Fruit fly (Drosophila melanogaster): ENCODE measurements around the gene lili.

lili gene

dm6 chr3R:24807321-24807720, 6.5 kb downstream of the lili start, which contains the start of gene CG6980:
TSS of gene CG6980 (plus strand) at chr3R:24807621.
- no peak for TF ChIP-seq h (optimal IDR thresholded peaks at IDR 0.05)
- no peak for TF ChIP-seq psq (optimal IDR thresholded peaks at IDR 0.05)
- no peak for TF ChIP-seq Sin3A (optimal IDR thresholded peaks at IDR 0.05)
- TF ChIP-seq ttk (optimal IDR thresholded peaks at IDR 0.05), result no peak
- TF ChIP-seq insv (optimal IDR thresholded peaks at IDR 0.05), result no peak
- no peak for TF ChIP-seq Myc (optimal IDR thresholded peaks at IDR 0.05)

DNA sequence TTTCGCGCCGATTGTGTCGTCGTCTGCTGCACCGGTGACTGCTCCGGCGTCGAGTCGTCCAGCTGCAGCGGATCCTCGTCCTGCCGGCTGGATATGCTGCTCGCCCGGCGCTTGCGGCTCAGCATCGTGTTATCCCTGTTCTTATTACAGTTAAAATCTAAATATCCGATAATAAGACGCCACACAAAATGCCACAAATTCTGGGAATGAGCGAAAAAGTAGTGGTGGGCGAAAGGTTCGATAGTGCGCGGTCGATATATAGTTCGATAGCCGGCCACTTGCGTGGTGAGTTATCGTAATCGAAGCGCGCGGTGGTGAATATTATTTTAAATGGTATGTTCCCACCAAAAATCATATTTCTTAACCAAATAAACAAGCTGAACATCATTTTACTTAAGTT, 8.8 kb downstream of the lili start, which contains the start of gene polybromo:
Gene polybromo, minus strand, starts transcription at position 212 of the 400 bp plus-strand sequence.
- TF ChIP-seq h (optimal IDR thresholded peaks at IDR 0.05), result no peak
- no peak for TF ChIP-seq Sin3A (optimal IDR thresholded peaks at IDR 0.05)
- TF ChIP-seq Myc (optimal IDR thresholded peaks at IDR 0.05), result no peak
- no peak for TF ChIP-seq psq (optimal IDR thresholded peaks at IDR 0.05)
- no peak for TF ChIP-seq insv (optimal IDR thresholded peaks at IDR 0.05)
- TF ChIP-seq ttk (optimal IDR thresholded peaks at IDR 0.05), result no peak

- no peak for TF ChIP-seq Sin3A (optimal IDR thresholded peaks at IDR 0.05)
- no peak for TF ChIP-seq h (optimal IDR thresholded peaks at IDR 0.05)
- no peak for TF ChIP-seq insv (optimal IDR thresholded peaks at IDR 0.05)
- no peak for TF ChIP-seq ttk (optimal IDR thresholded peaks at IDR 0.05)
- TF ChIP-seq psq (optimal IDR thresholded peaks at IDR 0.05), result no peak
- TF ChIP-seq Myc (optimal IDR thresholded peaks at IDR 0.05), result no peak
Measured at dm6 chr3R:24799503-24799902, 14.3 kb downstream of the lili start, which contains the start of gene Ude. TSS of gene Ude (minus strand) at chr3R:24799668.

- no peak for TF ChIP-seq Myc (optimal IDR thresholded peaks at IDR 0.05)
- TF ChIP-seq Sin3A (optimal IDR thresholded peaks at IDR 0.05), result no peak
- no peak for TF ChIP-seq psq (optimal IDR thresholded peaks at IDR 0.05)
- TF ChIP-seq insv (optimal IDR thresholded peaks at IDR 0.05), result no peak
- no peak for TF ChIP-seq ttk (optimal IDR thresholded peaks at IDR 0.05)
- TF ChIP-seq h (optimal IDR thresholded peaks at IDR 0.05), result no peak
Measured at dm6 chr3R:24798595-24798994, 15.2 kb downstream of the lili start.

dm6 chr3R:24790036-24790435, 23.8 kb downstream of the lili start, which contains the start of gene CG13634:
TSS of gene CG13634 (minus strand) at chr3R:24790136.
- no peak for TF ChIP-seq insv (optimal IDR thresholded peaks at IDR 0.05)
- TF ChIP-seq ttk (optimal IDR thresholded peaks at IDR 0.05), result no peak
- TF ChIP-seq Myc (optimal IDR thresholded peaks at IDR 0.05), result no peak
- no peak for TF ChIP-seq Sin3A (optimal IDR thresholded peaks at IDR 0.05)
- TF ChIP-seq psq (optimal IDR thresholded peaks at IDR 0.05), result no peak
- TF ChIP-seq h (optimal IDR thresholded peaks at IDR 0.05), result no peak

dm6 chr3R:24787734-24788133, 26.1 kb downstream of the lili start, which contains the start of gene Ets96B:
TSS of gene Ets96B (plus strand) at chr3R:24788054.
- no peak for TF ChIP-seq ttk (optimal IDR thresholded peaks at IDR 0.05)
- TF ChIP-seq insv (optimal IDR thresholded peaks at IDR 0.05), result no peak

DNA sequence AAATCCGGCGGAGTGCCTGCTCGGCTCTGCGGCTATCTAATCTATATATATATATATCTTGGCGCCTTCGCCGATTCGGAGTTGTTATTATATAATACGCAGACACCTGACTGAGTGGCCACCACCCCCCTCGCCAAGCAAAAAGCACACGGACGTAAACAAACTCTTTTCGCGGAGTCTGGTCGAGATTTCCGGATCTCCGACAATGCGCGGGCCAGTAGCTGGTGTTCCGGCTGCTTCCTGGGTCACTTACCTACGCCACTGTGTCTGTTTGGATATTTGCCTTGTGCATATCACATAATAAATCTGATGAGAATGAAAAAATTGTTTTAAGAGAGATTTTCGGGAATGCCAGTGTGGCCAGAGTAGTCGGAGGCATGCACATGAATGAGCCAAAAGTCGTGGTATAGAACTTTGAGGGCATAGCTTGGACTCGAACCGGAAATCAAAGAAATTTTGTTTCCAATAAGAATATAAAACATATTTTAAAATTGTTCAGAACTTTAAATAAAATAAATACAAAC, 26.7 kb downstream of the lili start, which contains the start of gene CG5805:
Gene CG5805, minus strand, starts transcription at position 380 of the 524 bp plus-strand sequence.
- no peak for TF ChIP-seq insv (optimal IDR thresholded peaks at IDR 0.05)
- TF ChIP-seq h (optimal IDR thresholded peaks at IDR 0.05), result no peak
- no peak for TF ChIP-seq Myc (optimal IDR thresholded peaks at IDR 0.05)
- no peak for TF ChIP-seq ttk (optimal IDR thresholded peaks at IDR 0.05)
- no peak for TF ChIP-seq Sin3A (optimal IDR thresholded peaks at IDR 0.05)
- TF ChIP-seq psq (optimal IDR thresholded peaks at IDR 0.05), result no peak

- TF ChIP-seq ttk (optimal IDR thresholded peaks at IDR 0.05), result no peak
- TF ChIP-seq Myc (optimal IDR thresholded peaks at IDR 0.05), result no peak
- no peak for TF ChIP-seq insv (optimal IDR thresholded peaks at IDR 0.05)
- TF ChIP-seq psq (optimal IDR thresholded peaks at IDR 0.05), result no peak
- no peak for TF ChIP-seq h (optimal IDR thresholded peaks at IDR 0.05)
- no peak for TF ChIP-seq Sin3A (optimal IDR thresholded peaks at IDR 0.05)
Measured at dm6 chr3R:24778218-24778739, 35.5 kb downstream of the lili start.

dm6 chr3R:24777101-24777500, 36.7 kb downstream of the lili start:
- TF ChIP-seq insv (optimal IDR thresholded peaks at IDR 0.05) (no peak), Sin3A (optimal IDR thresholded peaks at IDR 0.05) (no peak), h (optimal IDR thresholded peaks at IDR 0.05) (no peak), psq (optimal IDR thresholded peaks at IDR 0.05) (no peak), Myc (optimal IDR thresholded peaks at IDR 0.05) (no peak), ttk (optimal IDR thresholded peaks at IDR 0.05) (no peak)

DNA sequence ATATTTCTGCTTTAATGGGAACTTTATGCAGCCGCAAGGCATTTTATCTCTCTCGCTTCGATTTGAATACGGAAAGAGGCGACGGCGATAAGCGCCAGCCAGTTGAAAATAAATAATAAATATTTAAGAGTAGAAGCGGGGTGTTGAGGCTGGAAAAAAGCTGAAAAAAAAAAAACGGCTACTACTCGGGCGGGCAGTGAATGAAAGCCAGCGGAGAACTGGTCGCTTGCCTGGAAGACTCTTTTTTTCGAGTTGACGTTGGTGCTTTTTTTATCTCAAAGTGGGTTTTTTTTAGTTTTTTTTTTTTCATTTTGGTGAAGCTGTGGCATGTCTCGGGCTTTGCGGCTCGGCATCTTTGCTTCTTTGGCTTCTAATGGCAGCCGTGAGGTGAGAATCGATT, 40.4 kb downstream of the lili start:
- no peak for TF ChIP-seq Sin3A (optimal IDR thresholded peaks at IDR 0.05)
- no peak for TF ChIP-seq psq (optimal IDR thresholded peaks at IDR 0.05)
- TF ChIP-seq h (optimal IDR thresholded peaks at IDR 0.05), result no peak
- no peak for TF ChIP-seq ttk (optimal IDR thresholded peaks at IDR 0.05)
- TF ChIP-seq Myc (optimal IDR thresholded peaks at IDR 0.05), result no peak
- TF ChIP-seq insv (optimal IDR thresholded peaks at IDR 0.05), result no peak

DNA sequence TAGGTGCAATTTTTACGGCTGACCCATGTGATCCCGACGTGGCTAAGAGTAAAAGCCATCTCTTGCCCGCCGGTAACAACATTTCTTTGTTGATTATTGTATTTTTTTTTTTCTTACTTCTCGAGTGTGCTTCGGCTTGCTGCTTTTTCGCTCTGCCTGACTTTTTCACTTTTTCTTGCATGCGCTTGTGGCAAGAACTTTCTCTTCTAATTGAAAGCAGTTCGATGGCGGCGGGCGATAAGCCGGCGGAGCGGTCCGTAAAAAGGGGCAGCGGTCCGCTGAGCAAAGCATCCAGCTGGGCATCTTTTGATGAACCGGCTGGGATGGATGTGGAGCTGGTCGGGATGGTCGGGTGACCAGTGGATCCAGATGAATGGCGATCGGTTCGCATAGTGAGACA, 40.8 kb downstream of the lili start:
- TF ChIP-seq h (optimal IDR thresholded peaks at IDR 0.05) (no peak), psq (optimal IDR thresholded peaks at IDR 0.05) (no peak), ttk (optimal IDR thresholded peaks at IDR 0.05) (no peak), Myc (optimal IDR thresholded peaks at IDR 0.05) (no peak), Sin3A (optimal IDR thresholded peaks at IDR 0.05) (no peak), insv (optimal IDR thresholded peaks at IDR 0.05) (no peak)

dm6 chr3R:24771273-24772231, 42.3 kb downstream of the lili start, which contains the start of gene CG42331:
TSS of gene CG42331 (plus strand) at chr3R:24772181.
- TF ChIP-seq ttk (optimal IDR thresholded peaks at IDR 0.05) (no peak), Sin3A (optimal IDR thresholded peaks at IDR 0.05) (no peak), insv (optimal IDR thresholded peaks at IDR 0.05) (no peak), Myc (optimal IDR thresholded peaks at IDR 0.05) (no peak), h (optimal IDR thresholded peaks at IDR 0.05) (no peak), psq (optimal IDR thresholded peaks at IDR 0.05) (no peak)

Data from Kc167 (cell line).